Fruit fly (Drosophila melanogaster) whole organism, embryonic: ENCODE measurements around the gene Pex14.

Experiments used
- Ada2b ChIP-seq: fragments of 200-800 bp; sonication (Bioruptor generic); IDR thresholded peaks from 2 replicates; pipeline ENCODE4 v1.3.6; 2022; ENCODE audit warnings: missing biosample characterization, missing genetic modification characterization
- Atf3 ChIP-seq: fragments of 200-800 bp; sonication (Bioruptor generic); optimal IDR thresholded peaks from 3 replicates; lab custom pipeline; 2016; ENCODE audit warnings: missing biosample characterization, missing genetic modification characterization
- CG11560 ChIP-seq: fragments of 200-800 bp; sonication (Bioruptor generic); IDR thresholded peaks from 3 replicates; pipeline ENCODE4 v1.3.6; 2022; ENCODE audit warnings: missing biosample characterization, missing genetic modification characterization
- CG11696 ChIP-seq: fragments of 200-800 bp; sonication (Bioruptor generic); IDR thresholded peaks from 2 replicates; pipeline ENCODE4 v1.3.6; 2022; ENCODE audit warnings: missing biosample characterization, missing genetic modification characterization
- CG12104 ChIP-seq: fragments of 200-800 bp; sonication (Bioruptor generic); optimal IDR thresholded peaks from 3 replicates; lab custom pipeline; 2016; ENCODE audit warnings: missing biosample characterization, missing genetic modification characterization
- CG12942 ChIP-seq: fragments of 200-800 bp; sonication (Bioruptor generic); optimal IDR thresholded peaks from 3 replicates; lab custom pipeline; 2016; ENCODE audit warnings: missing biosample characterization, missing genetic modification characterization
- CG14014 ChIP-seq: fragments of 200-800 bp; sonication (Bioruptor generic); IDR thresholded peaks from 2 replicates; pipeline ENCODE4 v1.3.6; 2022; ENCODE audit warnings: missing biosample characterization, missing genetic modification characterization
- CG15269 ChIP-seq: fragments of 200-800 bp; sonication (Bioruptor generic); optimal IDR thresholded peaks from 2 replicates; lab custom pipeline; 2018; ENCODE audit warnings: missing biosample characterization, mild to moderate bottlenecking, missing genetic modification characterization, moderate library complexity
- CG17328 ChIP-seq: fragments of 200-800 bp; sonication (Bioruptor generic); IDR thresholded peaks from 2 replicates; pipeline ENCODE4 v1.3.6; 2022; ENCODE audit warnings: missing biosample characterization, missing genetic modification characterization
- CG17829 ChIP-seq: fragments of 200-800 bp; optimal IDR thresholded peaks from 2 replicates; lab custom pipeline; 2019; ENCODE audit warnings: missing biosample characterization, mild to moderate bottlenecking, missing genetic modification characterization, moderate library complexity
- CG18262 ChIP-seq: fragments of 200-800 bp; optimal IDR thresholded peaks from 3 replicates; lab custom pipeline; 2019; ENCODE audit warnings: missing biosample characterization, mild to moderate bottlenecking, missing genetic modification characterization, moderate library complexity
- CG18476 ChIP-seq: fragments of 200-800 bp; sonication (Bioruptor generic); optimal IDR thresholded peaks from 2 replicates; lab custom pipeline; 2016; ENCODE audit warnings: missing biosample characterization, mild to moderate bottlenecking, missing genetic modification characterization
- CG18619 ChIP-seq: fragments of 200-800 bp; sonication (Bioruptor generic); optimal IDR thresholded peaks from 3 replicates; lab custom pipeline; 2017; ENCODE audit warnings: missing biosample characterization, mild to moderate bottlenecking, missing genetic modification characterization
- CG31441 ChIP-seq: fragments of 200-800 bp; sonication (Bioruptor generic); IDR thresholded peaks from 2 replicates; pipeline ENCODE4 v1.3.6; 2022; ENCODE audit warnings: missing biosample characterization, missing genetic modification characterization
- CG32767 ChIP-seq: fragments of 200-800 bp; sonication (Bioruptor generic); IDR thresholded peaks from 2 replicates; pipeline ENCODE4 v1.3.6; 2022; ENCODE audit warnings: missing biosample characterization, missing genetic modification characterization
- CG6654 ChIP-seq: fragments of 200-800 bp; sonication (Bioruptor generic); optimal IDR thresholded peaks from 2 replicates; lab custom pipeline; 2017; ENCODE audit warnings: missing biosample characterization, mild to moderate bottlenecking, missing genetic modification characterization
- CG7556 ChIP-seq: fragments of 200-800 bp; sonication (Bioruptor generic); optimal IDR thresholded peaks from 2 replicates; lab custom pipeline; 2017; ENCODE audit warnings: missing biosample characterization, mild to moderate bottlenecking, missing genetic modification characterization
- CrebB ChIP-seq: fragments of 200-800 bp; sonication (Bioruptor generic); optimal IDR thresholded peaks from 3 replicates; lab custom pipeline; 2018; ENCODE audit warnings: missing biosample characterization, mild to moderate bottlenecking, missing genetic modification characterization
- Doc2 ChIP-seq: fragments of 200-800 bp; sonication (Bioruptor generic); IDR thresholded peaks from 2 replicates; pipeline ENCODE4 v1.3.6; 2022; ENCODE audit warnings: missing biosample characterization, missing genetic modification characterization
- Dp ChIP-seq: fragments of 200-800 bp; sonication (Bioruptor generic); optimal IDR thresholded peaks from 2 replicates; lab custom pipeline; 2018; ENCODE audit warnings: missing biosample characterization, mild to moderate bottlenecking, missing genetic modification characterization, moderate library complexity
- Dref ChIP-seq: fragments of 200-800 bp; sonication (Bioruptor generic); IDR thresholded peaks from 2 replicates; pipeline ENCODE4 v1.3.6; 2022; ENCODE audit warnings: missing biosample characterization, missing genetic modification characterization
- Gsc ChIP-seq: fragments of 200-800 bp; sonication (Bioruptor generic); IDR thresholded peaks from 2 replicates; pipeline ENCODE4 v1.3.6; 2022; ENCODE audit warnings: missing biosample characterization, missing genetic modification characterization
- Hand ChIP-seq: fragments of 200-800 bp; sonication (Bioruptor generic); optimal IDR thresholded peaks from 2 replicates; lab custom pipeline; 2017; ENCODE audit warnings: mild to moderate bottlenecking, missing biosample characterization, missing genetic modification reagents, missing genetic modification characterization
- Hr78 ChIP-seq, 2 experiments: fragments of 200-800 bp in 1 of 2; fragments of >200 bp in 1 of 2; sonication (Bioruptor generic) in 1 of 2; optimal IDR thresholded peaks; 2 replicates each; lab custom pipeline; 2017 to 2019; ENCODE audit warnings: missing biosample characterization in 2 of 2, missing genetic modification characterization in 2 of 2, mild to moderate bottlenecking in 1 of 2, moderate library complexity in 1 of 2
- NFAT ChIP-seq: fragments of 200-800 bp; sonication (Bioruptor generic); IDR thresholded peaks from 2 replicates; pipeline ENCODE4 v1.3.6; 2022; ENCODE audit warnings: missing biosample characterization, missing genetic modification characterization
- Oli ChIP-seq: fragments of 200-800 bp; sonication (Bioruptor generic); optimal IDR thresholded peaks from 2 replicates; lab custom pipeline; 2018; ENCODE audit warnings: missing biosample characterization, mild to moderate bottlenecking, missing genetic modification characterization, moderate library complexity
- Poxn ChIP-seq: fragments of 200-800 bp; sonication (Bioruptor generic); IDR thresholded peaks from 2 replicates; pipeline ENCODE4 v1.3.6; 2022; ENCODE audit warnings: missing biosample characterization, missing genetic modification characterization
- Rfx ChIP-seq: fragments of 200-800 bp; sonication (Bioruptor generic); IDR thresholded peaks from 2 replicates; pipeline ENCODE4 v1.3.6; 2022; ENCODE audit warnings: missing biosample characterization, missing genetic modification characterization
- TFAM ChIP-seq: fragments of 200-800 bp; sonication (Bioruptor generic); optimal IDR thresholded peaks from 2 replicates; lab custom pipeline; 2017; ENCODE audit warnings: missing biosample characterization, missing genetic modification characterization, inconsistent platforms
- Tbp ChIP-seq: fragments of >200 bp; optimal IDR thresholded peaks from 2 replicates; lab custom pipeline; 2018; ENCODE audit warnings: missing biosample characterization, missing genetic modification characterization
- ci ChIP-seq: fragments of 200-800 bp; sonication (Bioruptor generic); IDR thresholded peaks from 3 replicates; pipeline ENCODE4 v1.3.6; 2022; ENCODE audit warnings: missing biosample characterization, missing genetic modification characterization
- crol ChIP-seq: fragments of 200-800 bp; sonication (Bioruptor generic); IDR thresholded peaks from 2 replicates; pipeline ENCODE4 v1.3.6; 2022; ENCODE audit warnings: missing biosample characterization, missing genetic modification characterization
- fd3F ChIP-seq: fragments of 200-800 bp; sonication (Bioruptor generic); optimal IDR thresholded peaks from 2 replicates; lab custom pipeline; 2018; ENCODE audit warnings: missing biosample characterization, mild to moderate bottlenecking, missing genetic modification characterization, moderate library complexity
- ftz-f1 ChIP-seq: fragments of 200-800 bp; sonication (Bioruptor generic); optimal IDR thresholded peaks from 2 replicates; lab custom pipeline; 2016; ENCODE audit warnings: missing biosample characterization, missing genetic modification characterization
- ham ChIP-seq: fragments of 200-800 bp; sonication (Bioruptor generic); IDR thresholded peaks from 2 replicates; pipeline ENCODE4 v1.3.6; 2022; ENCODE audit warnings: missing biosample characterization, missing genetic modification characterization
- hkb ChIP-seq, 2 experiments: fragments of 200-800 bp in 1 of 2; fragments of >200 bp in 1 of 2; sonication (Bioruptor generic) in 1 of 2; IDR thresholded peaks in 1 of 2; optimal IDR thresholded peaks in 1 of 2; 2 replicates each; pipeline versions ENCODE4 v1.3.6 to Lab custom; 2017 to 2022; ENCODE audit warnings: missing biosample characterization in 1 of 2, missing genetic modification characterization in 1 of 2
- kah ChIP-seq: fragments of 200-800 bp; sonication (Bioruptor generic); optimal IDR thresholded peaks from 2 replicates; lab custom pipeline; 2018; ENCODE audit warnings: missing biosample characterization, mild to moderate bottlenecking, missing genetic modification characterization
- mam ChIP-seq: fragments of 200-800 bp; sonication (Bioruptor generic); optimal IDR thresholded peaks from 3 replicates; lab custom pipeline; 2016; ENCODE audit warnings: missing biosample characterization, missing genetic modification characterization
- onecut ChIP-seq: fragments of 200-800 bp; sonication (Bioruptor generic); IDR thresholded peaks from 2 replicates; pipeline ENCODE4 v1.3.6; 2022; ENCODE audit warnings: missing biosample characterization, missing genetic modification characterization
- psq ChIP-seq: fragments of 200-800 bp; sonication (Bioruptor generic); optimal IDR thresholded peaks from 2 replicates; lab custom pipeline; 2017; ENCODE audit warnings: missing biosample characterization, missing genetic modification characterization
- rib ChIP-seq: fragments of 200-800 bp; sonication (Bioruptor generic); IDR thresholded peaks from 2 replicates; pipeline ENCODE4 v1.3.6; 2022; ENCODE audit warnings: missing biosample characterization, missing genetic modification characterization
- sens-2 ChIP-seq: fragments of 200-800 bp; sonication (Bioruptor generic); IDR thresholded peaks from 2 replicates; pipeline ENCODE4 v1.3.6; 2022; ENCODE audit warnings: missing biosample characterization, missing genetic modification characterization
- seq ChIP-seq: fragments of 200-800 bp; sonication (Bioruptor generic); IDR thresholded peaks from 2 replicates; pipeline ENCODE4 v1.3.6; 2022; ENCODE audit warnings: missing biosample characterization, missing genetic modification characterization
- shn ChIP-seq: fragments of 200-800 bp; sonication (Bioruptor generic); optimal IDR thresholded peaks from 3 replicates; lab custom pipeline; 2016; ENCODE audit warnings: missing biosample characterization, missing genetic modification characterization
- sima ChIP-seq: fragments of 200-800 bp; sonication (Bioruptor generic); optimal IDR thresholded peaks from 2 replicates; lab custom pipeline; 2016; ENCODE audit warnings: missing biosample characterization, missing genetic modification characterization
- slbo ChIP-seq: fragments of 200-800 bp; sonication (Bioruptor generic); IDR thresholded peaks from 2 replicates; pipeline ENCODE4 v1.3.6; 2022; ENCODE audit warnings: missing biosample characterization, missing genetic modification characterization
- tll ChIP-seq, 2 experiments: fragments of 200-800 bp in 1 of 2; fragments of >200 bp in 1 of 2; sonication (Bioruptor generic) in 1 of 2; optimal IDR thresholded peaks; 2 replicates each; lab custom pipeline; 2017 to 2019; ENCODE audit warnings: missing biosample characterization in 2 of 2, missing genetic modification characterization in 2 of 2, mild to moderate bottlenecking in 1 of 2, moderate library complexity in 1 of 2
- ttk ChIP-seq: fragments of 200-800 bp; sonication (Bioruptor generic); IDR thresholded peaks from 2 replicates; pipeline ENCODE4 v2.1.2; 2022; ENCODE audit warnings: missing biosample characterization, missing genetic modification characterization
- vnd ChIP-seq: fragments of 200-800 bp; sonication (Bioruptor generic); IDR thresholded peaks from 3 replicates; pipeline ENCODE4 v1.3.6; 2022; ENCODE audit warnings: missing biosample characterization, missing genetic modification characterization; ENCODE audit not compliant: partially characterized antibody
- zfh2 ChIP-seq: fragments of 200-800 bp; sonication (Bioruptor generic); optimal IDR thresholded peaks from 2 replicates; lab custom pipeline; 2016; ENCODE audit warnings: missing biosample characterization, missing genetic modification characterization

Pex14 gene

DNA sequence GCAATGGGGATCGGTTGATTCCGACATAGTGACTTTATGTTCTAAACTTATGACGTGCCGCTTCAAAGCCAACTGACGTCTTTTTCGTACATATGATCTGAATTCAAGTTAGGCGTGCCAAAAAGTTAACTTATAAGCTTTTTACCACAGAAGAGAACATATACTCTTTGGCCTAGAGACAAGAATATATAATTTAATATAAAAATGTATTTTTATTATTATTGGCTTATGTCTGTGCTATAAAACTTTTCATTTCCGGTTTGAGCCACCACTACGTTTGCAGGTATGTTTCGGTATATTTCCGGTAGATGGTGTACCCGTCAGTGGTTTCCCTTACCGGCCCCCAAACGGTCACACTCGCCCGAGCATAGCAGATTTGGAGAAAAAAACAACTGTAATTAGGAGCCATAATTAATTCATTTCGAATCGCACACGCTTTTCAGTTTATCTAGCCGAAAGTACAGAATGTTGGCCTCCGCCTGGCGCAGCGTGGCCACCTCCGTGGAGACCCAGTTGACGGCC, 19.8 kb downstream of the Pex14 start, which contains the start of the genes CG3698 and tzn (continued):
- peak in 1 of 2 experiments; percentile 61 for TF ChIP-seq tll (GFP tag; optimal IDR thresholded peaks at IDR 0.05; lab: Kevin White, UChicago)
- peak; percentile 72 for TF ChIP-seq Hand (GFP tag; lab: Kevin White, UChicago)
- TF ChIP-seq CG17829 (tag; lab: Kevin White, UChicago), result peak; percentile 89
- TF ChIP-seq CG11560, result peak; percentile 79; the same call in 2 of the 3 replicates
- TF ChIP-seq psq (GFP tag; lab: Kevin White, UChicago), result peak; percentile 87
- TF ChIP-seq CG11696 (GFP tag; lab: Robert Waterston, UW), result peak; percentile 72
- TF ChIP-seq shn, result peak; percentile 83
- TF ChIP-seq Rfx, result peak; percentile 97
- peak; percentile 76 for TF ChIP-seq mam
- peak; percentile 89 for TF ChIP-seq CG12942 (GFP tag; lab: Kevin White, UChicago)
- peak; percentile 76 for TF ChIP-seq sima (GFP tag; lab: Kevin White, UChicago)
- peak; percentile 91 for TF ChIP-seq onecut (GFP tag; lab: Robert Waterston, UW)
- TF ChIP-seq Gsc (GFP tag; lab: Robert Waterston, UW), result no peak
- TF ChIP-seq rib (GFP tag; lab: Robert Waterston, UW), result peak; percentile 84
- peak; percentile 67 for TF ChIP-seq CG18476
- no peak for TF ChIP-seq Tbp
- TF ChIP-seq CG7556 (GFP tag; lab: Kevin White, UChicago), result peak; percentile 82
- TF ChIP-seq kah (GFP tag; lab: Kevin White, UChicago), result peak; percentile 74
- peak; percentile 96 for TF ChIP-seq CG18619 (GFP tag; lab: Kevin White, UChicago)
- peak; percentile 70 for TF ChIP-seq TFAM (GFP tag; lab: Kevin White, UChicago)
- peak; percentile 97 for TF ChIP-seq NFAT (GFP tag; lab: Robert Waterston, UW)
- TF ChIP-seq Hr78 (GFP tag; optimal IDR thresholded peaks at IDR 0.05; lab: Kevin White, UChicago), result no peak
- TF ChIP-seq CG31441 (GFP tag; lab: Robert Waterston, UW), result no peak; the same call in 1 of the 2 replicates
- peak; percentile 82 for TF ChIP-seq Ada2b (GFP tag; lab: Robert Waterston, UW)
- TF ChIP-seq ci (GFP tag; lab: Robert Waterston, UW), result peak; percentile 99
- TF ChIP-seq CG14014, result peak; percentile 91
- TF ChIP-seq Dp (GFP tag; lab: Kevin White, UChicago), result peak; percentile 57
- TF ChIP-seq CG18262 (tag; lab: Kevin White, UChicago), result peak; percentile 84
- peak; percentile 94 for TF ChIP-seq ttk (GFP tag; lab: Robert Waterston, UW)
- TF ChIP-seq CG15269 (tag; lab: Kevin White, UChicago), result no peak
- TF ChIP-seq CG6654 (GFP tag; lab: Kevin White, UChicago), result peak; percentile 88
- TF ChIP-seq Poxn, result peak; percentile 72; the same call in 1 of the 2 replicates
- peak; percentile 45 for TF ChIP-seq Atf3 (GFP tag; lab: Kevin White, UChicago)
- peak; percentile 95 for TF ChIP-seq sens-2 (GFP tag; lab: Robert Waterston, UW)
- TF ChIP-seq ham, result peak; percentile 86
- TF ChIP-seq fd3F, result peak; percentile 89
- peak; percentile 81; the same call in 1 of the 2 replicates for TF ChIP-seq seq (GFP tag; lab: Robert Waterston, UW)
- peak; percentile 62; the same call in 1 of the 2 replicates for TF ChIP-seq Doc2 (GFP tag; lab: Robert Waterston, UW)
- TF ChIP-seq zfh2 (GFP tag; lab: Kevin White, UChicago), result peak; percentile 83
- TF ChIP-seq CrebB, result peak; percentile 90
- peak; percentile 62 for TF ChIP-seq ftz-f1
- TF ChIP-seq CG12104, result peak; percentile 94
- peak; percentile 86 for TF ChIP-seq Oli (tag; lab: Kevin White, UChicago)
- peak; percentile 75 for TF ChIP-seq CG32767
- TF ChIP-seq crol (GFP tag; lab: Robert Waterston, UW), result peak; percentile 54
- no peak for TF ChIP-seq hkb (optimal IDR thresholded peaks at IDR 0.05; lab: Kevin White, UChicago)
- TF ChIP-seq hkb (GFP tag; IDR thresholded peaks at IDR 0.05; lab: Robert Waterston, UW), result peak; percentile 93
- peak; percentile 95 for TF ChIP-seq CG17328 (GFP tag; lab: Robert Waterston, UW)
- TF ChIP-seq slbo (GFP tag; lab: Robert Waterston, UW), result peak; percentile 96
- no peak for TF ChIP-seq vnd (GFP tag; lab: Robert Waterston, UW)
- peak; percentile 52 for TF ChIP-seq Dref
